Worm (Caenorhabditis elegans) whole organism, L1 larva: ENCODE measurements around the gene lag-1.

Experiments
- ama-1 ChIP-seq: fragments of 150-350 bp; optimal IDR thresholded peaks from 2 replicates; lab custom pipeline; 2014
- elt-3 ChIP-seq, 6 experiments: fragments of 150-350 bp in 1 of 6; sonication (generic microtip); optimal IDR thresholded peaks; 2 replicates each; lab custom pipeline; 2017 to 2018; ENCODE audit warnings: missing biosample characterization in 6 of 6, missing genetic modification characterization in 6 of 6, inconsistent platforms in 1 of 6
- fos-1 ChIP-seq: fragments of 150-350 bp; optimal IDR thresholded peaks from 2 replicates; lab custom pipeline; 2014; ENCODE audit warnings: missing biosample characterization, missing genetic modification characterization
- hlh-4 ChIP-seq: sonication (generic microtip); optimal IDR thresholded peaks from 2 replicates; lab custom pipeline; 2016; ENCODE audit warnings: mild to moderate bottlenecking, missing genetic modification characterization, missing compliant biosample characterization
- lsy-2 ChIP-seq, 2 experiments: fragments of 150-350 bp; optimal IDR thresholded peaks; 2 replicates each; lab custom pipeline; 2014; ENCODE audit warnings: missing biosample characterization in 2 of 2, missing genetic modification characterization in 2 of 2
- mdl-1 ChIP-seq, 2 experiments: fragments of 150-350 bp; optimal IDR thresholded peaks; 2 replicates each; lab custom pipeline; 2014 to 2017; ENCODE audit warnings: missing biosample characterization in 2 of 2, missing genetic modification characterization in 2 of 2, inconsistent platforms in 1 of 2
- nhr-237 ChIP-seq: fragments of 150-350 bp; optimal IDR thresholded peaks from 2 replicates; lab custom pipeline; 2014; ENCODE audit warnings: missing biosample characterization, missing genetic modification characterization
- nhr-47 ChIP-seq: sonication (generic microtip); optimal IDR thresholded peaks from 2 replicates; lab custom pipeline; 2016; ENCODE audit warnings: mild to moderate bottlenecking, missing genetic modification characterization, moderate library complexity, missing compliant biosample characterization
- unc-62 ChIP-seq: fragments of 150-350 bp; optimal IDR thresholded peaks from 2 replicates; lab custom pipeline; 2014; ENCODE audit warnings: missing biosample characterization, missing genetic modification reagents, missing genetic modification characterization
- ztf-11 ChIP-seq, 2 experiments: sonication (generic microtip); optimal IDR thresholded peaks; 2 replicates each; lab custom pipeline; 2016 to 2017; ENCODE audit warnings: missing genetic modification characterization in 2 of 2, missing biosample characterization in 1 of 2, missing compliant biosample characterization in 1 of 2

ce11 chrIV:6097040-6097928 lies 2.1 kb downstream of the lag-1 start:
- TF ChIP-seq fos-1 (tag; lab: Kevin White, UChicago), result no peak
- no peak for TF ChIP-seq unc-62 (GFP tag; lab: Kevin White, UChicago)
- TF ChIP-seq ztf-11 (tag; optimal IDR thresholded peaks at IDR 0.05; lab: Kevin White, UChicago), result peak in 1 of 2 experiments; percentile 40
- peak; percentile 65 to 75 for TF ChIP-seq lsy-2 (tag; optimal IDR thresholded peaks at IDR 0.05; lab: Kevin White, UChicago)
- no peak for TF ChIP-seq ama-1 (lab: Kevin White, UChicago)
- TF ChIP-seq nhr-237 (tag; lab: Kevin White, UChicago), result peak; percentile 62
- TF ChIP-seq elt-3 (tag; optimal IDR thresholded peaks at IDR 0.05; lab: Kevin White, UChicago), result peak; percentile 22 to 54 (median 42)
- no peak for TF ChIP-seq hlh-4
- TF ChIP-seq mdl-1 (tag; optimal IDR thresholded peaks at IDR 0.05; lab: Kevin White, UChicago), result peak in 1 of 2 experiments; percentile 81
- peak; percentile 77 for TF ChIP-seq nhr-47 (tag; lab: Kevin White, UChicago)
